Fruit fly (Drosophila melanogaster) whole organism, embryonic: ENCODE data around the gene Cyp313b1.

ENCODE experiments used
- CG1024 ChIP-seq: fragments of 200-800 bp; sonication (Bioruptor generic); IDR thresholded peaks from 2 replicates; pipeline ENCODE4 v1.3.6; 2022; ENCODE audit warnings: missing biosample characterization, missing genetic modification characterization
- CG10267 ChIP-seq: fragments of 200-800 bp; sonication (Bioruptor generic); optimal IDR thresholded peaks from 2 replicates; lab custom pipeline; 2018; ENCODE audit warnings: missing biosample characterization, mild to moderate bottlenecking, missing genetic modification characterization, moderate library complexity
- CG10959 ChIP-seq: fragments of 200-800 bp; sonication (Bioruptor generic); IDR thresholded peaks from 2 replicates; pipeline ENCODE4 v1.3.6; 2022; ENCODE audit warnings: missing biosample characterization, missing genetic modification characterization
- CG10979 ChIP-seq: fragments of 200-800 bp; sonication (Bioruptor generic); optimal IDR thresholded peaks from 2 replicates; lab custom pipeline; 2018; ENCODE audit warnings: missing biosample characterization, mild to moderate bottlenecking, missing genetic modification characterization, moderate library complexity
- CG11398 ChIP-seq: fragments of 200-800 bp; sonication (Bioruptor generic); optimal IDR thresholded peaks from 2 replicates; lab custom pipeline; 2016; ENCODE audit warnings: missing biosample characterization, missing genetic modification characterization
- CG11456 ChIP-seq: fragments of 200-800 bp; sonication (Bioruptor generic); IDR thresholded peaks from 3 replicates; pipeline ENCODE4 v1.3.6; 2022; ENCODE audit warnings: missing biosample characterization, missing genetic modification characterization
- CG15269 ChIP-seq: fragments of 200-800 bp; sonication (Bioruptor generic); optimal IDR thresholded peaks from 2 replicates; lab custom pipeline; 2018; ENCODE audit warnings: missing biosample characterization, mild to moderate bottlenecking, missing genetic modification characterization, moderate library complexity
- CG17829 ChIP-seq: fragments of 200-800 bp; optimal IDR thresholded peaks from 2 replicates; lab custom pipeline; 2019; ENCODE audit warnings: missing biosample characterization, mild to moderate bottlenecking, missing genetic modification characterization, moderate library complexity
- CG17912 ChIP-seq: fragments of 200-800 bp; sonication (Bioruptor generic); optimal IDR thresholded peaks from 2 replicates; lab custom pipeline; 2018; ENCODE audit warnings: missing biosample characterization, mild to moderate bottlenecking, missing genetic modification characterization
- CG1792 ChIP-seq: fragments of 200-800 bp; sonication (Bioruptor generic); optimal IDR thresholded peaks from 2 replicates; lab custom pipeline; 2016; ENCODE audit warnings: missing biosample characterization, missing genetic modification characterization
- CG2875 ChIP-seq: fragments of 200-800 bp; sonication (Bioruptor generic); optimal IDR thresholded peaks from 2 replicates; lab custom pipeline; 2017; ENCODE audit warnings: missing biosample characterization, mild to moderate bottlenecking, missing genetic modification characterization, missing genetic modification reagents
- CG31365 ChIP-seq: fragments of 200-800 bp; sonication (Bioruptor generic); optimal IDR thresholded peaks from 2 replicates; lab custom pipeline; 2018; ENCODE audit warnings: missing biosample characterization, mild to moderate bottlenecking, missing genetic modification characterization
- CG34422 ChIP-seq: fragments of 200-800 bp; sonication (Bioruptor generic); IDR thresholded peaks from 3 replicates; pipeline ENCODE4 v1.3.6; 2022; ENCODE audit warnings: missing biosample characterization, missing genetic modification characterization
- CG42726 ChIP-seq: fragments of 200-800 bp; sonication (Bioruptor generic); IDR thresholded peaks from 2 replicates; pipeline ENCODE4 v1.3.6; 2022; ENCODE audit warnings: missing biosample characterization, missing genetic modification characterization; ENCODE audit not compliant: partially characterized antibody
- CG4282 ChIP-seq: fragments of 200-800 bp; sonication (Bioruptor generic); optimal IDR thresholded peaks from 2 replicates; lab custom pipeline; 2016; ENCODE audit warnings: missing biosample characterization, missing genetic modification characterization
- CG4404 ChIP-seq: fragments of 200-800 bp; sonication (Bioruptor generic); IDR thresholded peaks from 2 replicates; pipeline ENCODE4 v1.3.6; 2022; ENCODE audit warnings: missing biosample characterization, missing genetic modification characterization
- CG4424 ChIP-seq: fragments of 200-800 bp; sonication (Bioruptor generic); optimal IDR thresholded peaks from 3 replicates; lab custom pipeline; 2016; ENCODE audit warnings: missing biosample characterization, missing genetic modification characterization
- CG5953 ChIP-seq: fragments of 200-800 bp; sonication (Bioruptor generic); IDR thresholded peaks from 2 replicates; pipeline ENCODE4 v1.3.6; 2022; ENCODE audit warnings: missing biosample characterization, missing genetic modification characterization
- CG7556 ChIP-seq: fragments of 200-800 bp; sonication (Bioruptor generic); optimal IDR thresholded peaks from 2 replicates; lab custom pipeline; 2017; ENCODE audit warnings: missing biosample characterization, mild to moderate bottlenecking, missing genetic modification characterization
- Doc2 ChIP-seq: fragments of 200-800 bp; sonication (Bioruptor generic); IDR thresholded peaks from 2 replicates; pipeline ENCODE4 v1.3.6; 2022; ENCODE audit warnings: missing biosample characterization, missing genetic modification characterization
- Dref ChIP-seq: fragments of 200-800 bp; sonication (Bioruptor generic); IDR thresholded peaks from 2 replicates; pipeline ENCODE4 v1.3.6; 2022; ENCODE audit warnings: missing biosample characterization, missing genetic modification characterization
- ERR ChIP-seq: fragments of 200-800 bp; sonication (Bioruptor generic); optimal IDR thresholded peaks from 2 replicates; lab custom pipeline; 2016; ENCODE audit warnings: missing biosample characterization, missing genetic modification characterization
- Ets65A ChIP-seq: fragments of 200-800 bp; sonication (Bioruptor generic); peaks from one replicate; lab custom pipeline; 2016; ENCODE audit warnings: missing biosample characterization, missing genetic modification characterization
- Fer1 ChIP-seq: fragments of 200-800 bp; sonication (Bioruptor generic); optimal IDR thresholded peaks from 2 replicates; lab custom pipeline; 2017; ENCODE audit warnings: missing biosample characterization, mild to moderate bottlenecking, missing genetic modification characterization
- MESR4 ChIP-seq: fragments of 200-800 bp; sonication (Bioruptor generic); optimal IDR thresholded peaks from 2 replicates; lab custom pipeline; 2018; ENCODE audit warnings: missing biosample characterization, mild to moderate bottlenecking, missing genetic modification characterization, moderate library complexity
- MTF-1 ChIP-seq: fragments of 200-800 bp; sonication (Bioruptor generic); optimal IDR thresholded peaks from 2 replicates; lab custom pipeline; 2018; ENCODE audit warnings: missing biosample characterization, mild to moderate bottlenecking, missing genetic modification characterization, borderline replicate concordance
- NFAT ChIP-seq: fragments of 200-800 bp; sonication (Bioruptor generic); IDR thresholded peaks from 2 replicates; pipeline ENCODE4 v1.3.6; 2022; ENCODE audit warnings: missing biosample characterization, missing genetic modification characterization
- Nf-YB ChIP-seq: fragments of 200-800 bp; sonication (Bioruptor generic); optimal IDR thresholded peaks from 3 replicates; lab custom pipeline; 2019; ENCODE audit warnings: missing biosample characterization, mild to moderate bottlenecking, missing genetic modification characterization, moderate library complexity
- Oli ChIP-seq: fragments of 200-800 bp; sonication (Bioruptor generic); optimal IDR thresholded peaks from 2 replicates; lab custom pipeline; 2018; ENCODE audit warnings: missing biosample characterization, mild to moderate bottlenecking, missing genetic modification characterization, moderate library complexity
- Sry-β ChIP-seq: fragments of 200-800 bp; sonication (Bioruptor generic); optimal IDR thresholded peaks from 2 replicates; lab custom pipeline; 2018; ENCODE audit warnings: missing biosample characterization, mild to moderate bottlenecking, missing genetic modification characterization, moderate library complexity
- amos ChIP-seq: fragments of 200-800 bp; sonication (Bioruptor generic); IDR thresholded peaks from 2 replicates; pipeline ENCODE4 v1.3.6; 2022; ENCODE audit warnings: missing biosample characterization, missing genetic modification characterization; ENCODE audit not compliant: partially characterized antibody
- bcd ChIP-seq: fragments of 200-800 bp; sonication (Bioruptor generic); optimal IDR thresholded peaks from 2 replicates; lab custom pipeline; 2017; ENCODE audit warnings: missing biosample characterization, mild to moderate bottlenecking, missing genetic modification characterization
- cad ChIP-seq: fragments of >200 bp; optimal IDR thresholded peaks from 2 replicates; lab custom pipeline; 2017; ENCODE audit warnings: missing biosample characterization, missing genetic modification characterization
- cg ChIP-seq: fragments of 200-800 bp; sonication (Bioruptor generic); optimal IDR thresholded peaks from 3 replicates; lab custom pipeline; 2019; ENCODE audit warnings: missing biosample characterization, mild to moderate bottlenecking, missing genetic modification characterization, moderate library complexity
- chm ChIP-seq: fragments of 200-800 bp; sonication (Bioruptor generic); IDR thresholded peaks from 2 replicates; pipeline ENCODE4 v1.3.6; 2022; ENCODE audit warnings: missing biosample characterization, missing genetic modification characterization
- dati ChIP-seq: fragments of 200-800 bp; sonication (Bioruptor generic); IDR thresholded peaks from 2 replicates; pipeline ENCODE4 v1.3.6; 2022; ENCODE audit warnings: missing biosample characterization, missing genetic modification characterization
- dmrt11E ChIP-seq: fragments of 200-800 bp; sonication (Bioruptor generic); optimal IDR thresholded peaks from 3 replicates; lab custom pipeline; 2018; ENCODE audit warnings: missing biosample characterization, mild to moderate bottlenecking, missing genetic modification characterization, moderate library complexity
- fru ChIP-seq: fragments of >200 bp; optimal IDR thresholded peaks from 2 replicates; lab custom pipeline; 2017
- gce ChIP-seq: fragments of 200-800 bp; sonication (Bioruptor generic); IDR thresholded peaks from 3 replicates; pipeline ENCODE4 v1.3.6; 2022; ENCODE audit warnings: missing biosample characterization, missing genetic modification characterization
- hkb ChIP-seq, 2 experiments: fragments of 200-800 bp in 1 of 2; fragments of >200 bp in 1 of 2; sonication (Bioruptor generic) in 1 of 2; IDR thresholded peaks in 1 of 2; optimal IDR thresholded peaks in 1 of 2; 2 replicates each; pipeline versions ENCODE4 v1.3.6 to Lab custom; 2017 to 2022; ENCODE audit warnings: missing biosample characterization in 1 of 2, missing genetic modification characterization in 1 of 2
- ind ChIP-seq: fragments of 200-800 bp; sonication (Bioruptor generic); optimal IDR thresholded peaks from 3 replicates; lab custom pipeline; 2016; ENCODE audit warnings: missing biosample characterization, missing genetic modification characterization
- klu ChIP-seq: fragments of 200-800 bp; sonication (Bioruptor generic); IDR thresholded peaks from 2 replicates; pipeline ENCODE4 v1.3.6; 2022; ENCODE audit warnings: missing biosample characterization, missing genetic modification characterization
- lmd ChIP-seq: fragments of 200-800 bp; sonication (Bioruptor generic); IDR thresholded peaks from 2 replicates; pipeline ENCODE4 v1.3.6; 2022; ENCODE audit warnings: missing biosample characterization, missing genetic modification characterization
- mld ChIP-seq: fragments of 200-800 bp; sonication (Bioruptor generic); IDR thresholded peaks from 3 replicates; pipeline ENCODE4 v1.3.6; 2022; ENCODE audit warnings: missing biosample characterization, missing genetic modification characterization; ENCODE audit not compliant: partially characterized antibody
- oc ChIP-seq: fragments of 200-800 bp; sonication (Bioruptor generic); optimal IDR thresholded peaks from 2 replicates; lab custom pipeline; 2018; ENCODE audit warnings: missing biosample characterization, mild to moderate bottlenecking, missing genetic modification characterization, moderate library complexity
- org-1 ChIP-seq: fragments of 200-800 bp; sonication (Bioruptor generic); optimal IDR thresholded peaks from 2 replicates; lab custom pipeline; 2017; ENCODE audit warnings: missing biosample characterization, missing genetic modification characterization
- repo ChIP-seq: fragments of 200-800 bp; sonication (Bioruptor generic); optimal IDR thresholded peaks from 2 replicates; lab custom pipeline; 2016; ENCODE audit warnings: missing biosample characterization, missing genetic modification characterization
- run ChIP-seq: fragments of 200-800 bp; sonication (Bioruptor generic); optimal IDR thresholded peaks from 3 replicates; lab custom pipeline; 2018; ENCODE audit warnings: missing biosample characterization, mild to moderate bottlenecking, missing genetic modification characterization
- vvl ChIP-seq: fragments of 200-800 bp; sonication (Bioruptor generic); IDR thresholded peaks from 2 replicates; pipeline ENCODE4 v1.3.6; 2022; ENCODE audit warnings: missing biosample characterization, missing genetic modification characterization
- wek ChIP-seq: fragments of 200-800 bp; sonication (Bioruptor generic); optimal IDR thresholded peaks from 3 replicates; lab custom pipeline; 2018; ENCODE audit warnings: missing biosample characterization, mild to moderate bottlenecking, missing genetic modification characterization, moderate library complexity
- wor ChIP-seq: fragments of 200-800 bp; sonication (Bioruptor generic); IDR thresholded peaks from 2 replicates; pipeline ENCODE4 v1.3.6; 2022; ENCODE audit warnings: missing biosample characterization, missing genetic modification characterization

Gene Cyp313b1

DNA sequence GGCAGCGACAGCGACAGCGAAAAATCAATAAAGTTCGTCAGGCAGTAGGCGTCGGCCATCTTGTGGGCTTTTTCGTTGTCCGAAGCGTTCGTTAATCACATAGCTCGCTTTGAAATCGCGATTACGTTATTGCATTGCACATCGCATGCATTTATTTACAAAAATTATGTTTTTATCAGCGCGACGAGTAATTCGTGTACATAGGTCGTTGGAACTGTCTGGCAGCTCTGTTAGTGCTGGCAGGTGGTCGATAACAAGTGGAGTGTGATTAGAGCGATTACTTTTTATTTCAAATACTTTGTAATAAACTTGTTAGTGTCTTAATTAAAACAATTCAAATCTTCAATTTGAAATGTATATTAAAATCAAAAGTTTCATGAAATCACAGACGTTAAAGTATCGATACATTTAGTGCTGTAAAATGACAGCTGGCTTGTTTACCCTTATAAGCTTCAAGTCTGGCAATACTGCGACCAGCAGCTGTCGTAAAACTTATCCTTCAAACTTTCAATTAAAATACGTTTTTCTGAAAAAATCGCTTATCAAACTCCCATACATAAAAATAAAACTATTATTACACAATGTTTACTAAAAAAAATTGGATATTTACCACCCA, 18.3 kb upstream of the Cyp313b1 start, which contains the start of gene CG8032 (continued):
- TF ChIP-seq org-1 (no peak), CG4424 (GFP tag; lab: Kevin White, UChicago) (peak; percentile 41), CG17912 (GFP tag; lab: Kevin White, UChicago) (peak; percentile 27), NFAT (GFP tag; lab: Robert Waterston, UW) (no peak), bcd (no peak), CG42726 (no peak), ind (GFP tag; lab: Kevin White, UChicago) (peak; percentile 61), Sry-β (GFP tag; lab: Kevin White, UChicago) (no peak), Doc2 (GFP tag; lab: Robert Waterston, UW) (no peak), hkb (optimal IDR thresholded peaks at IDR 0.05; lab: Kevin White, UChicago) (no peak), hkb (GFP tag; IDR thresholded peaks at IDR 0.05; lab: Robert Waterston, UW) (0 out of 2 replicates have a peak, but pooled peaks have one; percentile 15), MESR4 (GFP tag; lab: Kevin White, UChicago) (peak; percentile 71), CG1024 (GFP tag; lab: Robert Waterston, UW) (no peak), mld (GFP tag; lab: Robert Waterston, UW) (0 out of 3 replicates have a peak, but pooled peaks have one; percentile 47), ERR (no peak), CG11456 (no peak), Dref (GFP tag; lab: Robert Waterston, UW) (peak; percentile 72), oc (tag; lab: Kevin White, UChicago) (no peak), Fer1 (GFP tag; lab: Kevin White, UChicago) (no peak), CG2875 (no peak), CG10979 (tag; lab: Kevin White, UChicago) (peak; percentile 18), wek (no peak), CG1792 (GFP tag; lab: Kevin White, UChicago) (no peak), klu (GFP tag; lab: Robert Waterston, UW) (no peak), CG17829 (tag; lab: Kevin White, UChicago) (peak; percentile 52), Ets65A (GFP tag; lab: Kevin White, UChicago) (peak; percentile 94), CG11398 (GFP tag; lab: Kevin White, UChicago) (no peak), CG5953 (GFP tag; lab: Robert Waterston, UW) (no peak), gce (no peak), CG4282 (GFP tag; lab: Kevin White, UChicago) (no peak), CG34422 (GFP tag; lab: Robert Waterston, UW) (no peak), wor (GFP tag; lab: Robert Waterston, UW) (no peak), Oli (tag; lab: Kevin White, UChicago) (no peak), Nf-YB (GFP tag; lab: Kevin White, UChicago) (no peak), repo (GFP tag; lab: Kevin White, UChicago) (no peak), cg (no peak), CG10267 (tag; lab: Kevin White, UChicago) (peak; percentile 93), dati (GFP tag; lab: Robert Waterston, UW) (no peak), CG15269 (tag; lab: Kevin White, UChicago) (no peak), CG31365 (tag; lab: Kevin White, UChicago) (no peak), cad (GFP tag; lab: Kevin White, UChicago) (no peak), MTF-1 (GFP tag; lab: Kevin White, UChicago) (no peak), vvl (GFP tag; lab: Robert Waterston, UW) (no peak; the same call in 1 of the 2 replicates), CG4404 (no peak), fru (lab: Kevin White, UChicago) (no peak), CG7556 (GFP tag; lab: Kevin White, UChicago) (peak; percentile 17), amos (GFP tag; lab: Robert Waterston, UW) (peak; percentile 59), dmrt11E (tag; lab: Kevin White, UChicago) (peak; percentile 0), CG10959 (GFP tag; lab: Robert Waterston, UW) (no peak), lmd (GFP tag; lab: Robert Waterston, UW) (peak; percentile 15; the same call in 1 of the 2 replicates), run (no peak), chm (GFP tag; lab: Robert Waterston, UW) (no peak)
